Worm (Caenorhabditis elegans) whole organism, late embryonic: ENCODE results near the gene alh-2.

ENCODE experiments used
- ceh-30 ChIP-seq: fragments of 150-350 bp; optimal IDR thresholded peaks from 2 replicates; lab custom pipeline; 2014; ENCODE audit warnings: missing biosample characterization, missing genetic modification characterization
- ceh-45 ChIP-seq: fragments of 200-800 bp; sonication (Bioruptor generic); IDR thresholded peaks from 2 replicates; pipeline ENCODE4 v1.3.6; 2022; ENCODE audit warnings: missing genetic modification reagents, missing genetic modification characterization, missing compliant biosample characterization
- elt-2 ChIP-seq: sonication (generic microtip); optimal IDR thresholded peaks from 2 replicates; lab custom pipeline; 2016; ENCODE audit warnings: missing genetic modification reagents, missing genetic modification characterization, missing compliant biosample characterization
- sox-2 ChIP-seq: fragments of 200-800 bp; sonication (Bioruptor generic); IDR thresholded peaks from 2 replicates; pipeline ENCODE4 v1.3.6; 2022; ENCODE audit warnings: missing genetic modification reagents, missing genetic modification characterization, missing compliant biosample characterization

DNA sequence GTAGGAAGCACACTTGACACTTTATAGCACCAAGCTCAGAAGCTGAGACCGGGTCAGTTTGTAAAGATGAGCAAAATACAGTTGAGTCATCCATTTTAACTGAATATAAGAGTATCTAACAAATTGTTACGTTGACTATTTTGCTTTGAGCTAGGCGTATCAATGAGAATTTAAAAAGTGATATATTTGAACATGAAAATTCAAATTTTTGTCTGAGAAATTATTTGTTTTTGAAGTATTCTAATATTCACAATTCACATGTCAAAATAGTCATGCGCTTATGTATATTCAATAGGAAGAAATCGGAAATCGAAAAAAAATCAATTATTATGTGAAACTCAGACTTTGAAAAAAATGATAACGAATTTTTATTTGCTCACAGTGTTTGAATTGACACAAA lies 19.6 kb upstream of the alh-2 start, which contains the start of gene nhr-110:
- no peak for TF ChIP-seq ceh-30
- TF ChIP-seq sox-2 (GFP tag; lab: Robert Waterston, UW) = no peak
- no peak for TF ChIP-seq ceh-45 (GFP tag; lab: Robert Waterston, UW)
- no peak for TF ChIP-seq elt-2 (tag; lab: Kevin White, UChicago)
